Worm (Caenorhabditis elegans) whole organism, young adult: Measurements from ENCODE around the gene utp-20.
A peak's percentile ranks its signal among the peaks of the same experiment; 100 is the strongest.

ENCODE experiments used
- B0261.1 ChIP-seq: sonication (generic microtip); optimal IDR thresholded peaks from 2 replicates; lab custom pipeline; 2016; ENCODE audit warnings: mild to moderate bottlenecking, missing genetic modification characterization, moderate library complexity, missing compliant biosample characterization
- C17E4.6 ChIP-seq: fragments of 200-800 bp; sonication (Bioruptor generic); IDR thresholded peaks from 2 replicates; pipeline ENCODE4 v1.3.6; 2022; ENCODE audit warnings: missing genetic modification reagents, missing genetic modification characterization, missing compliant biosample characterization
- F23B12.7 ChIP-seq: sonication (generic microtip); optimal IDR thresholded peaks from 2 replicates; lab custom pipeline; 2017; ENCODE audit warnings: missing genetic modification characterization, mild to moderate bottlenecking, missing compliant biosample characterization, antibody characterized with exemption, moderate library complexity; ENCODE audit not compliant: insufficient read depth
- F33H1.4 ChIP-seq: fragments of 200-800 bp; sonication (Bioruptor generic); IDR thresholded peaks from 2 replicates; pipeline ENCODE4 v1.3.6; 2022; ENCODE audit warnings: missing genetic modification reagents, missing genetic modification characterization, missing compliant biosample characterization
- F49E8.2 ChIP-seq: sonication (generic microtip); optimal IDR thresholded peaks from 3 replicates; lab custom pipeline; 2017; ENCODE audit warnings: missing genetic modification characterization, mild to moderate bottlenecking, missing compliant biosample characterization, antibody characterized with exemption, moderate library complexity; ENCODE audit not compliant: insufficient read depth
- K11D2.4 ChIP-seq: fragments of 200-800 bp; sonication (Bioruptor generic); IDR thresholded peaks from 2 replicates; pipeline ENCODE4 v1.3.6; 2022; ENCODE audit warnings: missing genetic modification reagents, missing genetic modification characterization, missing compliant biosample characterization
- T07F8.4 ChIP-seq: sonication (generic microtip); optimal IDR thresholded peaks from 2 replicates; lab custom pipeline; 2016; ENCODE audit warnings: mild to moderate bottlenecking, missing genetic modification characterization, moderate library complexity, missing compliant biosample characterization
- Y79H2A.3 ChIP-seq: fragments of 200-800 bp; sonication (Bioruptor generic); conservative IDR thresholded peaks from 2 replicates; pipeline ENCODE4 v1.3.6; 2022; ENCODE audit warnings: missing genetic modification reagents, missing genetic modification characterization, missing compliant biosample characterization
- ZK185.1 ChIP-seq: sonication (generic microtip); optimal IDR thresholded peaks from 2 replicates; lab custom pipeline; 2016; ENCODE audit warnings: mild to moderate bottlenecking, missing genetic modification characterization, missing compliant biosample characterization; ENCODE audit not compliant: poor library complexity, severe bottlenecking
- ama-1 ChIP-seq, 3 experiments: fragments of 150-350 bp in 1 of 3; sonication (generic microtip) in 2 of 3; optimal IDR thresholded peaks; 2 replicates each; lab custom pipeline; 2014 to 2018; ENCODE audit warnings: missing biosample characterization in 2 of 3, missing genetic modification characterization in 2 of 3, missing genetic modification reagents in 2 of 3
- aptf-2 ChIP-seq: fragments of 200-800 bp; sonication (Bioruptor generic); conservative IDR thresholded peaks from 2 replicates; pipeline ENCODE4 v1.3.6; 2022; ENCODE audit warnings: missing genetic modification reagents, missing genetic modification characterization, missing compliant biosample characterization
- attf-5 ChIP-seq: fragments of 200-800 bp; sonication (Bioruptor generic); optimal IDR thresholded peaks from 2 replicates; lab custom pipeline; 2018; ENCODE audit warnings: mild to moderate bottlenecking, missing genetic modification characterization, missing compliant biosample characterization
- ceh-100 ChIP-seq: fragments of 200-800 bp; sonication (Bioruptor generic); IDR thresholded peaks from 2 replicates; pipeline ENCODE4 v1.3.6; 2022; ENCODE audit warnings: missing genetic modification reagents, missing genetic modification characterization, missing compliant biosample characterization
- ceh-79 ChIP-seq: sonication (generic microtip); optimal IDR thresholded peaks from 2 replicates; lab custom pipeline; 2017; ENCODE audit warnings: mild to moderate bottlenecking, missing genetic modification characterization, missing compliant biosample characterization
- ceh-91 ChIP-seq: fragments of 200-800 bp; sonication (Bioruptor generic); IDR thresholded peaks from 2 replicates; pipeline ENCODE4 v1.3.6; 2022; ENCODE audit warnings: missing genetic modification reagents, missing genetic modification characterization, missing compliant biosample characterization
- die-1 ChIP-seq: sonication (generic microtip); optimal IDR thresholded peaks from 2 replicates; lab custom pipeline; 2016; ENCODE audit warnings: missing genotype, mild to moderate bottlenecking, missing genetic modification characterization, missing compliant biosample characterization
- efl-1 ChIP-seq: fragments of 150-350 bp; optimal IDR thresholded peaks from 2 replicates; lab custom pipeline; 2014; ENCODE audit warnings: missing biosample characterization, missing genetic modification reagents, missing genetic modification characterization
- egl-18 ChIP-seq: fragments of 200-800 bp; sonication (Bioruptor generic); IDR thresholded peaks from 2 replicates; pipeline ENCODE4 v1.3.6; 2022; ENCODE audit warnings: missing genetic modification reagents, missing genetic modification characterization, missing compliant biosample characterization
- egl-44 ChIP-seq: fragments of 200-800 bp; sonication (Bioruptor generic); IDR thresholded peaks from 2 replicates; pipeline ENCODE4 v1.3.6; 2022; ENCODE audit warnings: missing genetic modification reagents, missing genetic modification characterization, missing compliant biosample characterization
- ets-4 ChIP-seq: fragments of 200-800 bp; sonication (Bioruptor generic); optimal IDR thresholded peaks from 2 replicates; lab custom pipeline; 2018; ENCODE audit warnings: mild to moderate bottlenecking, missing genetic modification characterization, missing compliant biosample characterization
- him-1 ChIP-seq: sonication (generic microtip); optimal IDR thresholded peaks from 2 replicates; lab custom pipeline; 2016; ENCODE audit warnings: missing genotype, missing genetic modification reagents, missing genetic modification characterization, missing compliant biosample characterization
- hmg-1.2 ChIP-seq: fragments of 200-800 bp; sonication (Bioruptor generic); IDR thresholded peaks from 2 replicates; pipeline ENCODE4 v1.3.6; 2022; ENCODE audit warnings: missing genetic modification reagents, missing genetic modification characterization, missing compliant biosample characterization
- hrde-1 ChIP-seq: sonication (generic microtip); optimal IDR thresholded peaks from 2 replicates; lab custom pipeline; 2016; ENCODE audit warnings: missing genetic modification characterization, mild to moderate bottlenecking, missing compliant biosample characterization, moderate library complexity, missing genotype, missing genetic modification reagents, borderline replicate concordance
- let-526 ChIP-seq: fragments of 200-800 bp; sonication (Bioruptor generic); IDR thresholded peaks from 2 replicates; pipeline ENCODE4 v1.3.6; 2022; ENCODE audit warnings: missing genetic modification reagents, missing genetic modification characterization, missing compliant biosample characterization
- lin-26 ChIP-seq: fragments of 200-800 bp; sonication (Bioruptor generic); IDR thresholded peaks from 2 replicates; pipeline ENCODE4 v1.3.6; 2022; ENCODE audit warnings: missing genetic modification reagents, missing genetic modification characterization, missing compliant biosample characterization
- lin-35 ChIP-seq, 3 experiments: fragments of 150-350 bp in 2 of 3; sonication (generic microtip) in 1 of 3; optimal IDR thresholded peaks; 2 replicates each; lab custom pipeline; 2014 to 2018; ENCODE audit warnings: missing biosample characterization in 3 of 3, missing genetic modification characterization in 3 of 3, missing genetic modification reagents in 3 of 3
- lir-1 ChIP-seq: fragments of 200-800 bp; sonication (Bioruptor generic); conservative IDR thresholded peaks from 2 replicates; pipeline ENCODE4 v1.3.6; 2022; ENCODE audit warnings: missing genetic modification reagents, missing genetic modification characterization, missing compliant biosample characterization
- lsy-27 ChIP-seq: sonication (generic microtip); optimal IDR thresholded peaks from 2 replicates; lab custom pipeline; 2017; ENCODE audit warnings: missing genetic modification characterization, mild to moderate bottlenecking, missing compliant biosample characterization, antibody characterized with exemption, missing genotype, borderline replicate concordance; ENCODE audit not compliant: insufficient read depth
- madf-10 ChIP-seq: sonication (generic microtip); optimal IDR thresholded peaks from 2 replicates; lab custom pipeline; 2016; ENCODE audit warnings: mild to moderate bottlenecking, missing genetic modification characterization, missing compliant biosample characterization
- madf-8 ChIP-seq: fragments of 200-800 bp; sonication (Bioruptor generic); conservative IDR thresholded peaks from 2 replicates; pipeline ENCODE4 v1.3.6; 2022; ENCODE audit warnings: missing genetic modification reagents, missing genetic modification characterization, missing compliant biosample characterization
- nhr-80 ChIP-seq: sonication (generic microtip); optimal IDR thresholded peaks from 2 replicates; lab custom pipeline; 2016; ENCODE audit warnings: missing genetic modification characterization, missing compliant biosample characterization
- nhr-90 ChIP-seq: sonication (generic microtip); optimal IDR thresholded peaks from 2 replicates; lab custom pipeline; 2016; ENCODE audit warnings: missing genotype, mild to moderate bottlenecking, missing genetic modification characterization, missing compliant biosample characterization
- pbrm-1 ChIP-seq: fragments of 200-800 bp; sonication (Bioruptor generic); IDR thresholded peaks from 2 replicates; pipeline ENCODE4 v1.3.6; 2022; ENCODE audit warnings: missing genetic modification reagents, missing genetic modification characterization, missing compliant biosample characterization
- rec-8 ChIP-seq, 2 experiments: sonication (generic microtip); optimal IDR thresholded peaks; 2 replicates each; lab custom pipeline; 2016; ENCODE audit warnings: mild to moderate bottlenecking in 2 of 2, missing genetic modification characterization in 2 of 2, missing genetic modification reagents in 2 of 2, missing genotype in 2 of 2, missing biosample characterization in 1 of 2, missing compliant biosample characterization in 1 of 2, moderate library complexity in 1 of 2
- rpc-1 ChIP-seq, 2 experiments: fragments of 150-350 bp in 1 of 2; sonication (generic microtip) in 1 of 2; optimal IDR thresholded peaks; 2 replicates each; lab custom pipeline; 2014 to 2018; ENCODE audit warnings: missing biosample characterization in 1 of 2, missing genetic modification characterization in 1 of 2, missing genetic modification reagents in 1 of 2, missing genotype in 1 of 2
- snpc-1.3 ChIP-seq: sonication (generic microtip); optimal IDR thresholded peaks from 2 replicates; lab custom pipeline; 2017; ENCODE audit warnings: missing genetic modification characterization, mild to moderate bottlenecking, missing compliant biosample characterization, antibody characterized with exemption, moderate library complexity, missing genotype, missing genetic modification reagents; ENCODE audit not compliant: insufficient read depth
- snpc-3.4 ChIP-seq: sonication (generic microtip); optimal IDR thresholded peaks from 2 replicates; lab custom pipeline; 2017; ENCODE audit warnings: missing genetic modification characterization, mild to moderate bottlenecking, missing compliant biosample characterization, antibody characterized with exemption, moderate library complexity, missing genotype, missing genetic modification reagents
- snpc-4 ChIP-seq, 5 experiments: fragments of 150-350 bp in 1 of 5; sonication (generic microtip) in 4 of 5; optimal IDR thresholded peaks; 2 replicates each; lab custom pipeline; 2014 to 2018; ENCODE audit warnings: missing genetic modification characterization in 5 of 5, missing biosample characterization in 3 of 5, antibody characterized with exemption in 2 of 5, mild to moderate bottlenecking in 2 of 5, missing compliant biosample characterization in 2 of 5, missing genotype in 2 of 5, moderate library complexity in 2 of 5, missing genetic modification reagents in 1 of 5
- tbp1 ChIP-seq: fragments of 200-800 bp; sonication (Bioruptor generic); optimal IDR thresholded peaks from 2 replicates; lab custom pipeline; 2018; ENCODE audit warnings: mild to moderate bottlenecking, missing genetic modification characterization, missing compliant biosample characterization
- ztf-18 ChIP-seq: sonication (generic microtip); optimal IDR thresholded peaks from 2 replicates; lab custom pipeline; 2016; ENCODE audit warnings: missing genotype, mild to moderate bottlenecking, missing genetic modification characterization, missing compliant biosample characterization
- ztf-26 ChIP-seq: sonication (generic microtip); optimal IDR thresholded peaks from 2 replicates; lab custom pipeline; 2017; ENCODE audit warnings: missing genetic modification characterization, missing compliant biosample characterization
- ztf-3 ChIP-seq: fragments of 200-800 bp; sonication (Bioruptor generic); optimal IDR thresholded peaks from 2 replicates; lab custom pipeline; 2018; ENCODE audit warnings: mild to moderate bottlenecking, missing genetic modification characterization, missing compliant biosample characterization

utp-20 gene

DNA sequence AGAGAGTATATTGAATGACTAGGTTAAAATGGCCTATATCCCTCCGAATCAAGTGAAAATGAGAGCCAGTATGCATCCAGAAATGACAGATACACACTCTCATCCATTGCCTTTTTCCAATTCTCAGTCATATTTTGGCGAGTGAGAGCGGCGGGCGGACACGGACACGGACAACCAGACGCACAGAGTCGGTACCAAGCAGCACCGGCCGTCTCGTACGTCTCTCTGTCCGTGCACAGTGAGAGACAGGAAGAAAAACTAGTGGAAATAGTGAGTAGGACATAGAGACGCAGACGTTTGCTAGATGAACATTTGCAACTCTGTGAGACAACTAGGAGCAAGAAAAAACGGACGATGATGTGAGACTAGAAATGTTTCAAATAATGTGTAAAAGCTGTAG is 27.1 kb downstream of the utp-20 start (continued):
- TF ChIP-seq ztf-3 (GFP tag; lab: Kevin White, UChicago), result no peak
- no peak for TF ChIP-seq snpc-4 (GFP tag; optimal IDR thresholded peaks at IDR 0.05; lab: Kevin White, UChicago)
- peak in 1 of 4 experiments; percentile 48 for TF ChIP-seq snpc-4 (tag; optimal IDR thresholded peaks at IDR 0.05; lab: Kevin White, UChicago)
- TF ChIP-seq ceh-79 (tag; lab: Kevin White, UChicago), result no peak

- peak; percentile 33 for TF ChIP-seq snpc-1.3 (tag; lab: Kevin White, UChicago)
- peak; percentile 55 for TF ChIP-seq rpc-1 (optimal IDR thresholded peaks at IDR 0.05; lab: Kevin White, UChicago)
- TF ChIP-seq rpc-1 (tag; optimal IDR thresholded peaks at IDR 0.05; lab: Kevin White, UChicago), result peak; percentile 80
- peak; percentile 47; the same call in 1 of the 2 replicates for TF ChIP-seq ceh-100
- peak; percentile 66 for TF ChIP-seq F49E8.2 (tag; lab: Kevin White, UChicago)
- no peak for TF ChIP-seq egl-18
- no peak for TF ChIP-seq hrde-1 (tag; lab: Kevin White, UChicago)
- TF ChIP-seq attf-5 (GFP tag; lab: Kevin White, UChicago), result peak; percentile 30
- peak; percentile 96 for TF ChIP-seq him-1
- 0 out of 2 replicates have a peak, but pooled peaks have one; percentile 19 for TF ChIP-seq C17E4.6
- TF ChIP-seq ceh-91 (GFP tag; lab: Robert Waterston, UW), result peak; percentile 21; the same call in 1 of the 2 replicates
- no peak; the same call in 1 of the 2 replicates for TF ChIP-seq F33H1.4 (GFP tag; lab: Robert Waterston, UW)
- peak; percentile 17 for TF ChIP-seq ZK185.1 (tag; lab: Kevin White, UChicago)
- TF ChIP-seq tbp1 (GFP tag; lab: Kevin White, UChicago), result peak; percentile 96
- peak; percentile 58; the same call in 1 of the 2 replicates for TF ChIP-seq aptf-2 (GFP tag; lab: Robert Waterston, UW)
- TF ChIP-seq madf-10, result peak; percentile 35
- TF ChIP-seq rec-8 (tag; optimal IDR thresholded peaks at IDR 0.05; lab: Kevin White, UChicago), result peak in 1 of 2 experiments; percentile 63
- no peak for TF ChIP-seq K11D2.4
- peak; percentile 70 for TF ChIP-seq hmg-1.2
- TF ChIP-seq ama-1 (optimal IDR thresholded peaks at IDR 0.05; lab: Kevin White, UChicago), result no peak
- peak in 1 of 2 experiments; percentile 8 for TF ChIP-seq ama-1 (GFP tag; optimal IDR thresholded peaks at IDR 0.05; lab: Kevin White, UChicago)
- no peak for TF ChIP-seq lsy-27 (tag; lab: Kevin White, UChicago)
- peak; percentile 64 for TF ChIP-seq die-1 (tag; lab: Kevin White, UChicago)
- TF ChIP-seq Y79H2A.3 (GFP tag; lab: Robert Waterston, UW), result peak; percentile 41; the same call in 1 of the 2 replicates
- peak; percentile 31 for TF ChIP-seq nhr-90 (tag; lab: Kevin White, UChicago)
- TF ChIP-seq efl-1, result peak; percentile 1
- peak; percentile 15 for TF ChIP-seq nhr-80 (tag; lab: Kevin White, UChicago)
- TF ChIP-seq ztf-18 (tag; lab: Kevin White, UChicago), result peak; percentile 58
- 0 out of 2 replicates have a peak, but pooled peaks have one; percentile 14 for TF ChIP-seq lir-1 (GFP tag; lab: Robert Waterston, UW)
- no peak for TF ChIP-seq ets-4 (GFP tag; lab: Kevin White, UChicago)
- TF ChIP-seq T07F8.4 (tag; lab: Kevin White, UChicago), result peak; percentile 10
- TF ChIP-seq let-526, result no peak; the same call in 1 of the 2 replicates
- TF ChIP-seq lin-26 (GFP tag; lab: Robert Waterston, UW), result peak; percentile 85
- no peak for TF ChIP-seq lin-35 (GFP tag; optimal IDR thresholded peaks at IDR 0.05; lab: Kevin White, UChicago)
- peak; percentile 84 for TF ChIP-seq B0261.1 (tag; lab: Kevin White, UChicago)
- TF ChIP-seq snpc-3.4, result peak; percentile 56
- peak; percentile 69 for TF ChIP-seq F23B12.7
- TF ChIP-seq pbrm-1 (GFP tag; lab: Robert Waterston, UW), result peak; percentile 44; the same call in 1 of the 2 replicates
- TF ChIP-seq madf-8 (GFP tag; lab: Robert Waterston, UW), result peak; percentile 20; the same call in 1 of the 2 replicates
- peak; percentile 27 for TF ChIP-seq snpc-4 (GFP tag; optimal IDR thresholded peaks at IDR 0.05; lab: Kevin White, UChicago)
- TF ChIP-seq snpc-4 (tag; optimal IDR thresholded peaks at IDR 0.05; lab: Kevin White, UChicago), result no peak
- TF ChIP-seq ztf-26 (tag; lab: Kevin White, UChicago), result peak; percentile 9
- TF ChIP-seq egl-44 (GFP tag; lab: Robert Waterston, UW), result 0 out of 2 replicates have a peak, but pooled peaks have one; percentile 48
These were observed 28.9 kb downstream of the utp-20 start, which contains the start of gene mpz-3 for ce11 chrII:6565077-6565476. Gene mpz-3 (minus strand): TSS chrII:6565396.
